Worm (Caenorhabditis elegans) whole organism, L4 larva: ENCODE measurements around the gene fbxa-135.

Experiments used
- R02D3.7 ChIP-seq: fragments of 150-350 bp; sonication (generic microtip); optimal IDR thresholded peaks from 3 replicates; lab custom pipeline; 2014; ENCODE audit warnings: missing biosample characterization, missing genetic modification characterization
- aly-2 ChIP-seq: sonication (generic microtip); optimal IDR thresholded peaks from 2 replicates; lab custom pipeline; 2018; ENCODE audit warnings: missing biosample characterization, missing genetic modification characterization
- ceh-28 ChIP-seq: fragments of 150-350 bp; optimal IDR thresholded peaks from 2 replicates; lab custom pipeline; 2014; ENCODE audit warnings: missing biosample characterization, missing genetic modification reagents, missing genetic modification characterization
- jun-1 ChIP-seq: fragments of 150-350 bp; optimal IDR thresholded peaks from 2 replicates; lab custom pipeline; 2014; ENCODE audit warnings: missing biosample characterization, missing genetic modification reagents, missing genetic modification characterization
- lin-1 ChIP-seq: fragments of 200-800 bp; sonication (Bioruptor generic); IDR thresholded peaks from 2 replicates; pipeline ENCODE4 v1.3.6; 2022; ENCODE audit warnings: missing genetic modification reagents, missing genetic modification characterization, missing compliant biosample characterization
- lin-15B ChIP-seq: fragments of 150-350 bp; sonication (generic microtip); optimal IDR thresholded peaks from 3 replicates; lab custom pipeline; 2014; ENCODE audit warnings: missing biosample characterization, missing genetic modification characterization
- nhr-102 ChIP-seq: sonication (generic microtip); optimal IDR thresholded peaks from 2 replicates; lab custom pipeline; 2016; ENCODE audit warnings: mild to moderate bottlenecking, missing genetic modification characterization, moderate library complexity, missing compliant biosample characterization
- nhr-28 ChIP-seq: fragments of 150-350 bp; optimal IDR thresholded peaks from 2 replicates; lab custom pipeline; 2014; ENCODE audit warnings: missing biosample characterization, missing genetic modification characterization
- nhr-76 ChIP-seq: fragments of 150-350 bp; optimal IDR thresholded peaks from 2 replicates; lab custom pipeline; 2014; ENCODE audit warnings: missing biosample characterization, missing genetic modification characterization
- pha-4 ChIP-seq, 2 experiments: fragments of 150-350 bp in 1 of 2; fragments of 200-800 bp in 1 of 2; sonication (Bioruptor generic) in 1 of 2; IDR thresholded peaks in 1 of 2; optimal IDR thresholded peaks in 1 of 2; 2 replicates each; pipeline versions ENCODE4 v1.3.6 to Lab custom; 2014 to 2022; ENCODE audit warnings: missing genetic modification characterization in 2 of 2, missing genetic modification reagents in 2 of 2, missing biosample characterization in 1 of 2, missing compliant biosample characterization in 1 of 2
- snpc-1.2 ChIP-seq: fragments of 200-800 bp; sonication (Bioruptor generic); IDR thresholded peaks from 2 replicates; pipeline ENCODE4 v1.3.6; 2022; ENCODE audit warnings: missing genetic modification reagents, missing genetic modification characterization, missing compliant biosample characterization
- zip-11 ChIP-seq: fragments of 200-800 bp; sonication (Bioruptor generic); IDR thresholded peaks from 2 replicates; pipeline ENCODE4 v1.3.6; 2022; ENCODE audit warnings: missing genetic modification characterization, missing compliant biosample characterization
- ztf-11 ChIP-seq: fragments of 150-350 bp; optimal IDR thresholded peaks from 2 replicates; lab custom pipeline; 2014; ENCODE audit warnings: missing biosample characterization, missing genetic modification characterization

- TF ChIP-seq lin-1 (GFP tag; lab: Robert Waterston, UW) (no peak), pha-4 (GFP tag; IDR thresholded peaks at IDR 0.05; lab: Robert Waterston, UW) (no peak), pha-4 (tag; optimal IDR thresholded peaks at IDR 0.05; lab: Kevin White, UChicago) (no peak), nhr-102 (tag; lab: Kevin White, UChicago) (no peak), lin-15B (tag; lab: Kevin White, UChicago) (no peak), ceh-28 (tag; lab: Kevin White, UChicago) (no peak), snpc-1.2 (GFP tag; lab: Robert Waterston, UW) (no peak), nhr-28 (tag; lab: Kevin White, UChicago) (no peak), aly-2 (tag; lab: Kevin White, UChicago) (no peak), jun-1 (no peak), nhr-76 (no peak), ztf-11 (no peak), R02D3.7 (tag; lab: Kevin White, UChicago) (no peak), zip-11 (GFP tag; lab: Robert Waterston, UW) (no peak)
These were observed 13.2 kb upstream of the fbxa-135 start, which contains the start of gene srh-170 for ce11 chrV:15388820-15389384.
